Fruit fly (Drosophila melanogaster): Measurements from ENCODE around the gene nab.

DNA sequence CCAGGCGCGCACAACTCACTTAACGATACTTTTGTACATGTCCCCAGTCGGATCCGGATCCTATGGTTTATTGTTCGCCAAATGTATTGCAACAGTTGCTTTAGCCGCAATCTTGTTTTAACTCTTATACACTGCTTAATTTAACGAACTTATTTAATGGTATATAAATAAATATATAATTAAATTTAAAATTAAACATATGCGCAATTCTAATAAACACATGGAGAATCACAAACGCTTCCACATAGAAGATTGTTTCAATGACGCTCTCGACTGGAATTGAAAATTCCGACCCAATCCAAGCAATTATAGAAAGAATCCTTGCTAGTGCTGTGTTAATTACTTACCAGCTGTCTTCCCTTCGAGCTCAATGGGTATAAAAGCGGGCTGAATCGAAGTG is 19.6 kb downstream of the nab start, which contains the start of gene Akh:
- TF ChIP-seq ttk (optimal IDR thresholded peaks at IDR 0.05): no peak
- no peak for TF ChIP-seq psq (optimal IDR thresholded peaks at IDR 0.05)
- no peak for TF ChIP-seq Sin3A (optimal IDR thresholded peaks at IDR 0.05)
- no peak for TF ChIP-seq h (optimal IDR thresholded peaks at IDR 0.05)

All from Kc167 (cell line).